Fruit fly (Drosophila melanogaster) whole organism, embryonic: ENCODE measurements around the gene CG45078.

Source experiments
- CG10431 ChIP-seq: fragments of 200-800 bp; sonication (Bioruptor generic); optimal IDR thresholded peaks from 3 replicates; lab custom pipeline; 2018; ENCODE audit warnings: missing biosample characterization, mild to moderate bottlenecking, missing genetic modification characterization
- CG13775 ChIP-seq: fragments of 200-800 bp; sonication (Bioruptor generic); optimal IDR thresholded peaks from 3 replicates; lab custom pipeline; 2017; ENCODE audit warnings: missing biosample characterization, mild to moderate bottlenecking, missing genetic modification characterization
- CG1647 ChIP-seq: fragments of 200-800 bp; sonication (Bioruptor generic); optimal IDR thresholded peaks from 3 replicates; lab custom pipeline; 2016; ENCODE audit warnings: missing biosample characterization, missing genetic modification characterization
- CG18262 ChIP-seq: fragments of 200-800 bp; optimal IDR thresholded peaks from 3 replicates; lab custom pipeline; 2019; ENCODE audit warnings: missing biosample characterization, mild to moderate bottlenecking, missing genetic modification characterization, moderate library complexity
- CG30403 ChIP-seq: fragments of 200-800 bp; sonication (Bioruptor generic); optimal IDR thresholded peaks from 3 replicates; lab custom pipeline; 2016; ENCODE audit warnings: missing biosample characterization, missing genetic modification characterization
- CG8388 ChIP-seq: fragments of 200-800 bp; sonication (Bioruptor generic); optimal IDR thresholded peaks from 2 replicates; lab custom pipeline; 2019; ENCODE audit warnings: missing biosample characterization, mild to moderate bottlenecking, missing genetic modification characterization, moderate library complexity
- CG9817 ChIP-seq: fragments of 200-800 bp; sonication (Bioruptor generic); optimal IDR thresholded peaks from 2 replicates; lab custom pipeline; 2018; ENCODE audit warnings: missing biosample characterization, mild to moderate bottlenecking, missing genetic modification characterization, moderate library complexity
- Jarid2 ChIP-seq: fragments of 200-800 bp; sonication (Bioruptor generic); optimal IDR thresholded peaks from 3 replicates; lab custom pipeline; 2017; ENCODE audit warnings: mild to moderate bottlenecking, missing biosample characterization, missing genetic modification reagents, missing genetic modification characterization
- MBD-R2 ChIP-seq: fragments of 200-800 bp; sonication (Bioruptor generic); IDR thresholded peaks from 2 replicates; pipeline ENCODE4 v1.3.6; 2022; ENCODE audit warnings: missing biosample characterization, missing genetic modification characterization
- ato ChIP-seq: fragments of 200-800 bp; sonication (Bioruptor generic); IDR thresholded peaks from 2 replicates; pipeline ENCODE4 v1.3.6; 2022; ENCODE audit warnings: missing biosample characterization, missing genetic modification characterization; ENCODE audit not compliant: partially characterized antibody
- crol ChIP-seq: fragments of 200-800 bp; sonication (Bioruptor generic); IDR thresholded peaks from 2 replicates; pipeline ENCODE4 v1.3.6; 2022; ENCODE audit warnings: missing biosample characterization, missing genetic modification characterization
- so ChIP-seq: fragments of 200-800 bp; sonication (Bioruptor generic); IDR thresholded peaks from 3 replicates; pipeline ENCODE4 v1.3.6; 2022; ENCODE audit warnings: missing biosample characterization, missing genetic modification characterization

DNA sequence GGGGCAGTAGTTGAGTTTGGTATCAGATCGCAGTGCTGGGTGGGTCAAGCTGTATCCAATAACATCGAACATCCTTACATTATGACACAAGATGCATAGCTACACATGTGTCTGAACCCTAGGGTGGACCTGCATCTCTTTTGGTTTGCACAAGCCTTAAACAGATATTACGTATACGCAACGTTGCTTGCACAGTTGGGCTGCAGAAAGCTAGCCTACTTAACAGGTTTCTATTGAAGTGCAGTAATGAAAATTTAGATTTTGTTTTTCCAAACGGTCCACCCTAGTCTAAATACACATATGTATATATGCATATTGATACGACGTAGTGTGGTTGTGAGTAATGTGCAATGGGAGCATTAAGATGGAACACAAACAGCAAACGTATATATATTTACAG lies 1.9 kb downstream of the CG45078 start:
- TF ChIP-seq CG13775 (GFP tag; lab: Kevin White, UChicago) (no peak), CG10431 (GFP tag; lab: Kevin White, UChicago) (no peak), CG18262 (no peak), so (GFP tag; lab: Robert Waterston, UW) (no peak), MBD-R2 (GFP tag; lab: Robert Waterston, UW) (no peak), ato (GFP tag; lab: Robert Waterston, UW) (no peak), Jarid2 (no peak), CG1647 (GFP tag; lab: Kevin White, UChicago) (no peak), CG30403 (GFP tag; lab: Kevin White, UChicago) (no peak), crol (GFP tag; lab: Robert Waterston, UW) (no peak), CG9817 (no peak), CG8388 (GFP tag; lab: Kevin White, UChicago) (no peak)
